Fruit fly (Drosophila melanogaster): ENCODE measurements around the gene CG5937.

CG5937 gene

DNA sequence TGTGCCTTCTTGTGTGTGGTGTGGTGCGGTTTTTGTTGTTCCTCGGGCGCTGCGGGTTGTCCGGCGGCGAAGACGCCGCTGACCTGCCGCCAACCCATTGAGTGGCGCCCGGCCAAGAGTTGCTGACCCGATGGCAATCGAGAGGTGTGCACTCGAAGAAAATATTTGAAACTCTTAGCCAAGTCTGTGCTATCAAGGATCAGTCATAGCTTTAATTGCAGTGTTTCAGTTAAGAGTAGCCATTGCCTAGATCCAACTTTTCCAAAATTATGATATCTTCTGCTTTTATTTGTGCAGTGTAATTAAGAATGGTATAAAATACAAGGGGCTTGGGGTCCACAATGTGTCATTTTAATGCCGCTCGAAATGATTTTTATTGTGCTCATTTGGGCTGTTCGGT, 15.2 kb upstream of the CG5937 start:
- TF ChIP-seq GATAd (GFP tag; optimal IDR thresholded peaks at IDR 0.05) (no peak), br (GFP tag; optimal IDR thresholded peaks at IDR 0.05) (peak; percentile 64), dmrt93B (GFP tag; optimal IDR thresholded peaks at IDR 0.05) (peak; percentile 50), OdsH (GFP tag; optimal IDR thresholded peaks at IDR 0.05) (peak; percentile 65), Mio (GFP tag; optimal IDR thresholded peaks at IDR 0.05) (no peak), CG32264 (GFP tag; optimal IDR thresholded peaks at IDR 0.05) (no peak), Hr78 (GFP tag; optimal IDR thresholded peaks at IDR 0.05) (no peak), rgr (GFP tag; optimal IDR thresholded peaks at IDR 0.05) (peak; percentile 61), Hnf4 (GFP tag; optimal IDR thresholded peaks at IDR 0.05) (peak; percentile 68), CG9705 (GFP tag; optimal IDR thresholded peaks at IDR 0.05) (no peak), Abd-B (GFP tag; optimal IDR thresholded peaks at IDR 0.05) (no peak), foxo (GFP tag; optimal IDR thresholded peaks at IDR 0.05) (peak in 1 of 2 experiments; percentile 67), dsf (GFP tag; optimal IDR thresholded peaks at IDR 0.05; ENCODE audit: borderline replicate concordance) (no peak), tai (GFP tag; optimal IDR thresholded peaks at IDR 0.05) (no peak), Rel (GFP tag; optimal IDR thresholded peaks at IDR 0.05) (no peak), Rel (tag; optimal IDR thresholded peaks at IDR 0.05) (no peak), psq (GFP tag; optimal IDR thresholded peaks at IDR 0.05) (peak; percentile 54), Jra (GFP tag; optimal IDR thresholded peaks at IDR 0.05) (peak; percentile 28), lola (GFP tag; optimal IDR thresholded peaks at IDR 0.05) (no peak), h (GFP tag; optimal IDR thresholded peaks at IDR 0.05) (peak; percentile 70), jim (GFP tag; optimal IDR thresholded peaks at IDR 0.05) (no peak), CrebA (GFP tag; optimal IDR thresholded peaks at IDR 0.05; ENCODE audit: borderline replicate concordance) (no peak), brk (GFP tag; optimal IDR thresholded peaks at IDR 0.05) (no peak), Dfd (GFP tag; optimal IDR thresholded peaks at IDR 0.05) (no peak), sage (GFP tag; optimal IDR thresholded peaks at IDR 0.05) (no peak), N (GFP tag; optimal IDR thresholded peaks at IDR 0.05) (no peak), pan (optimal IDR thresholded peaks at IDR 0.05) (no peak), Myc (optimal IDR thresholded peaks at IDR 0.05) (no peak), Dif (GFP tag; optimal IDR thresholded peaks at IDR 0.05; ENCODE audit: partially characterized antibody) (no peak), HLH106 (tag; optimal IDR thresholded peaks at IDR 0.05) (peak; percentile 71), ey (GFP tag; optimal IDR thresholded peaks at IDR 0.05) (peak; percentile 48), sv (GFP tag; optimal IDR thresholded peaks at IDR 0.05) (no peak), Sp1 (GFP tag; optimal IDR thresholded peaks at IDR 0.05) (peak; percentile 59), fru (GFP tag; optimal IDR thresholded peaks at IDR 0.05) (peak; percentile 70), woc (GFP tag; optimal IDR thresholded peaks at IDR 0.05) (peak; percentile 44), usp (GFP tag; optimal IDR thresholded peaks at IDR 0.05) (no peak), Vsx2 (GFP tag; optimal IDR thresholded peaks at IDR 0.05; ENCODE audit: partially characterized antibody) (no peak), Hr83 (GFP tag; optimal IDR thresholded peaks at IDR 0.05; ENCODE audit: poor library complexity, severe bottlenecking) (no peak), dl (GFP tag; optimal IDR thresholded peaks at IDR 0.05; ENCODE audit: insufficient read depth in 1 of 2, partially characterized antibody in 2 of 2) (no peak)

dm6 chrX:6027846-6028245, 12.0 kb upstream of the CG5937 start:
- TF ChIP-seq sv (GFP tag; optimal IDR thresholded peaks at IDR 0.05) = no peak
- TF ChIP-seq fru (GFP tag; optimal IDR thresholded peaks at IDR 0.05) = peak; percentile 36
- peak in 1 of 2 experiments; percentile 32 for TF ChIP-seq foxo (GFP tag; optimal IDR thresholded peaks at IDR 0.05)
- no peak for TF ChIP-seq usp (GFP tag; optimal IDR thresholded peaks at IDR 0.05)
- TF ChIP-seq CrebA (GFP tag; optimal IDR thresholded peaks at IDR 0.05; ENCODE audit: borderline replicate concordance) = no peak
- no peak for TF ChIP-seq woc (GFP tag; optimal IDR thresholded peaks at IDR 0.05)
- no peak for TF ChIP-seq br (GFP tag; optimal IDR thresholded peaks at IDR 0.05)
- TF ChIP-seq OdsH (GFP tag; optimal IDR thresholded peaks at IDR 0.05) = peak; percentile 3
- TF ChIP-seq CG32264 (GFP tag; optimal IDR thresholded peaks at IDR 0.05) = no peak
- peak; percentile 18 for TF ChIP-seq rgr (GFP tag; optimal IDR thresholded peaks at IDR 0.05)
- TF ChIP-seq Hr78 (GFP tag; optimal IDR thresholded peaks at IDR 0.05) = no peak
- TF ChIP-seq ey (GFP tag; optimal IDR thresholded peaks at IDR 0.05) = peak; percentile 5
- peak; percentile 25 for TF ChIP-seq tai (GFP tag; optimal IDR thresholded peaks at IDR 0.05)
- no peak for TF ChIP-seq N (GFP tag; optimal IDR thresholded peaks at IDR 0.05)
- no peak for TF ChIP-seq jim (GFP tag; optimal IDR thresholded peaks at IDR 0.05)
- no peak for TF ChIP-seq Hr83 (GFP tag; optimal IDR thresholded peaks at IDR 0.05; ENCODE audit: poor library complexity, severe bottlenecking)
- no peak for TF ChIP-seq CG9705 (GFP tag; optimal IDR thresholded peaks at IDR 0.05)
- TF ChIP-seq GATAd (GFP tag; optimal IDR thresholded peaks at IDR 0.05) = no peak
- TF ChIP-seq dsf (GFP tag; optimal IDR thresholded peaks at IDR 0.05; ENCODE audit: borderline replicate concordance) = no peak
- no peak for TF ChIP-seq brk (GFP tag; optimal IDR thresholded peaks at IDR 0.05)
- TF ChIP-seq Jra (GFP tag; optimal IDR thresholded peaks at IDR 0.05) = no peak
- no peak for TF ChIP-seq Dfd (GFP tag; optimal IDR thresholded peaks at IDR 0.05)
- no peak for TF ChIP-seq pan (optimal IDR thresholded peaks at IDR 0.05)
- TF ChIP-seq Hnf4 (GFP tag; optimal IDR thresholded peaks at IDR 0.05) = no peak
- no peak for TF ChIP-seq Sp1 (GFP tag; optimal IDR thresholded peaks at IDR 0.05)
- no peak for TF ChIP-seq dl (GFP tag; optimal IDR thresholded peaks at IDR 0.05; ENCODE audit: insufficient read depth in 1 of 2, partially characterized antibody in 2 of 2)
- TF ChIP-seq dmrt93B (GFP tag; optimal IDR thresholded peaks at IDR 0.05) = no peak
- no peak for TF ChIP-seq Dif (GFP tag; optimal IDR thresholded peaks at IDR 0.05; ENCODE audit: partially characterized antibody)
- no peak for TF ChIP-seq Vsx2 (GFP tag; optimal IDR thresholded peaks at IDR 0.05; ENCODE audit: partially characterized antibody)
- TF ChIP-seq Myc (optimal IDR thresholded peaks at IDR 0.05) = no peak
- TF ChIP-seq sage (GFP tag; optimal IDR thresholded peaks at IDR 0.05) = no peak
- TF ChIP-seq Abd-B (GFP tag; optimal IDR thresholded peaks at IDR 0.05) = no peak
- TF ChIP-seq lola (GFP tag; optimal IDR thresholded peaks at IDR 0.05) = no peak
- peak; percentile 56 for TF ChIP-seq HLH106 (tag; optimal IDR thresholded peaks at IDR 0.05)
- TF ChIP-seq Mio (GFP tag; optimal IDR thresholded peaks at IDR 0.05) = no peak
- no peak for TF ChIP-seq Rel (GFP tag; optimal IDR thresholded peaks at IDR 0.05)
- no peak for TF ChIP-seq Rel (tag; optimal IDR thresholded peaks at IDR 0.05)
- TF ChIP-seq psq (GFP tag; optimal IDR thresholded peaks at IDR 0.05) = no peak
- TF ChIP-seq h (GFP tag; optimal IDR thresholded peaks at IDR 0.05) = peak; percentile 10
